Fruit fly (Drosophila melanogaster) whole organism, larva: ENCODE measurements around the gene Tango6.

Experiments used
- noc ChIP-seq: fragments of 200-800 bp; sonication (Bioruptor generic); optimal IDR thresholded peaks from 3 replicates; lab custom pipeline; 2019; ENCODE audit warnings: missing biosample characterization, mild to moderate bottlenecking, missing genetic modification characterization, moderate library complexity

Gene Tango6

dm6 chr2L:18995660-18996417 lies 27.0 kb downstream of the Tango6 start, which contains the start of gene CG10650:
Gene CG10650, minus strand, starts transcription at chr2L:18995934.
- TF ChIP-seq noc (tag; lab: Kevin White, UChicago): peak; percentile 14

- no peak for TF ChIP-seq noc (tag; lab: Kevin White, UChicago)
These were observed 28.3 kb downstream of the Tango6 start, which contains the start of gene CG31792 for dm6 chr2L:18997148-18997547. Gene CG31792, plus strand, starts transcription at chr2L:18997448.

DNA sequence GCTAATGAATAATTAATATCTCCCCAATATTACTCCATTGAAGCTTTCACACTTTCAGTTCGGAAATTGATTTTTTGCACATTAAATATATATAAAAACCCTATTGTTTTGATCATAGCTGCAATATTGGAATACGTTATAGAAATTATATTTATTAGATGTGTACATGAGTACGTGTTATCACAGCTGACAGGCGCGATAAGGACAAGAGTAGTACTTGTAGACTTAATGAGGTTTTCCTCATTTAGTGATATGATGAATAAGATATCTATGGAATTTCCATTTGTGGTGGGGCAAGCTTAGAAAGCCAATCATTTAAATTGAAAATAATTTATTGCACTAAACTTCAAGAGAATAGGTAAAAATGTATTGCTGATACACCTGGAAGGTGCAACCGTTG lies 33.6 kb downstream of the Tango6 start:
- TF ChIP-seq noc (tag; lab: Kevin White, UChicago): no peak

DNA sequence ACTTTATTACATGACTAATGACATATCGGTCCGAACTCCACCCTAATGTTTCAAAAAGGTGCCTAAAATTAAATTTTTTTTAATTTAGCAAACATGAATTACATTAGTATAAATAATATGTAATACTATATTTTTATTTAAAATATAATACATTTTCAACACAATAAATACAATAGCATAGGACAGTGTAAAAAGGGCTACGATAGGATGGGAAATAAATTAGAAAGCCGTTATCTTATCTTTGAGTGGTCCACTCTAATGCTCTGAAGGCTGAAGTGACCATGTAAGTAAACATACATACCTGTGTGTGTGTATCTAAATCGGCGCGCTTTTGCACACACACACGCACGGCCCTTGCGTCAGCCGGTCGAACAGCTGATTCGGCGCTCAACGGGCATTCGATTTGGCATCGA lies 34.1 kb downstream of the Tango6 start, which contains the start of gene CG31793:
TSS of gene CG31793 (plus strand) at position 409 of the 413 bp plus-strand sequence.
- peak; percentile 88 for TF ChIP-seq noc (tag; lab: Kevin White, UChicago)

DNA sequence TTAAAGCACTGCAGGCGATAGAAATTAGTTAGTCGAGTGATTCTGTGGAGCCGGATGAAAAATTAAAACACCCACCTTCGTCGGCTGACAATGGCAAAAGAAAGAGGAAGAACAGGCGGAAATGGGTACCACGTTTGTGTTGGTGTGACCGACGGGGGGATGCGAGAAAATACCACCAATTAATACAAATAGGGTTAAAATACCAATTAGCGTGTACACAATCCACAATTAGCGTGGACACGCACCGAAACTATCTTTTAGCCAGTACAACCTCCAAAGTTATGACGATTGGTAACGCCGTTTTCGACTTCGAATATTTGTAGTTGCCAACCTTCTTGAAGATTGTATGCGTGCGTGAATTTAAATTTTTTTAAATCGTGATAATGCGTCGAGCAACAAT lies 40.3 kb downstream of the Tango6 start, which contains the start of gene RpL30:
TSS of gene RpL30 (minus strand) at position 177 of the 400 bp plus-strand sequence.
- peak; percentile 82 for TF ChIP-seq noc (tag; lab: Kevin White, UChicago)

DNA sequence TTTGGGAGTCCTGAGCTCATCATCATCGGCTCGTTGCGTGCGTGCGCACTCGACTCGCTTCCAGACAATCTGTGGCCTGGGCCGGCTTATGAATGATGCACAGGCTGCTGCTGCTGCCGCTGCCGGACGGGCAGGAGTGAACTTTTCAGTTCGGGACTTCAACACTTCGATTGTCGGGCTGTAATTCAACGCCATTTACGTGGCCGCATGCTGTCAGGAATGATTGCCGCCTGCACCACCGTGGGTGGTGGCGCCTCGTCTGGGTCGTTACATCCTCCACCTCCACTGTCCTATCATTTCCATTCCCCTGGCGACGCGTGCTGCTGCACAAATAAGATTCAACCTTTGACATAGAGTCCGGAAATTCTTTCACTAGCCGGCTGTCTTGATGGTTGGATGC lies 41.2 kb downstream of the Tango6 start:
- TF ChIP-seq noc (tag; lab: Kevin White, UChicago): no peak

DNA sequence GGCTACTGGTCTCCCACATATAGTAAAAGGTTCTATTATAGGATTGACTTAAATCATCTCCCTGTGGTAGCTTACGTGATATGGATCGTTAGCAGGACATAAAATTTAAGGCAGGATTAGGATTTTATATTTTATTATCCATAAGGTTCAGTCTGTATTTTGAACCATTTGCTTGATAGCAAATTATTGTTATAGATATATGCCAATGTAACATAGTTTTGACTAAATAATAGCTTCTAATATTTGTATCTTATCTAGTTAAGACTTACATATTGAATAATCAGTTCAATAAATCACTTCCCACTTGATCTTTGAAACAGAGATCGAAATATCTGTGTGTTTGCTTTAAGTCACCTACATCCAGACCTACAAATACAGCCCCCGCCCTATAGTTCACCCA lies 41.7 kb downstream of the Tango6 start, which contains the start of gene robl37BC:
TSS of gene robl37BC (plus strand) at position 301 of the 400 bp plus-strand sequence.
- no peak for TF ChIP-seq noc (tag; lab: Kevin White, UChicago)

dm6 chr2L:19011895-19012645 lies 43.2 kb downstream of the Tango6 start:
- TF ChIP-seq noc (tag; lab: Kevin White, UChicago): peak; percentile 54

dm6 chr2L:19012776-19013328 lies 44.0 kb downstream of the Tango6 start:
- TF ChIP-seq noc (tag; lab: Kevin White, UChicago): no peak

dm6 chr2L:19014032-19014880 lies 45.4 kb downstream of the Tango6 start:
- peak; percentile 23 for TF ChIP-seq noc (tag; lab: Kevin White, UChicago)

dm6 chr2L:19014881-19015366 lies 46.1 kb downstream of the Tango6 start:
- no peak for TF ChIP-seq noc (tag; lab: Kevin White, UChicago)

DNA sequence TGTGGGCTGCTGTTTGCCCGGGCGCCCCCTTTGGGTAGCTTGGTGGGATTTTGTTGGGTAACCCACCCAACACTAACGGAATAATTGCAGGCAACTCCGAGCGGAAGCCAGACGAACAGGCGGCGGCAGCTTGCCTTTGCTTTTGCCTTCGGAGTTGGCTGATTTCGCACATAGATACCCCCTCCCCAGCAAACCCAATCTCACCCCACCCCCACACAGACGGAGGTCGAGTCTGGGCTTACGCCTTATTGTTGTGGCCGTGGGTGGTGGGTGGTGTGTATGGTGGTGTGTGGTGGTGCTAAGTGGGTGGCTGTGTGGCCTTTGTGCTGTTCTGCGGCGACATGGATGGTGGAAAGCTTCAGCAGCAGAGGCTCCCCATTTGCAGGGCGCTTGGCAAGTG lies 46.8 kb downstream of the Tango6 start:
- no peak for TF ChIP-seq noc (tag; lab: Kevin White, UChicago)

DNA sequence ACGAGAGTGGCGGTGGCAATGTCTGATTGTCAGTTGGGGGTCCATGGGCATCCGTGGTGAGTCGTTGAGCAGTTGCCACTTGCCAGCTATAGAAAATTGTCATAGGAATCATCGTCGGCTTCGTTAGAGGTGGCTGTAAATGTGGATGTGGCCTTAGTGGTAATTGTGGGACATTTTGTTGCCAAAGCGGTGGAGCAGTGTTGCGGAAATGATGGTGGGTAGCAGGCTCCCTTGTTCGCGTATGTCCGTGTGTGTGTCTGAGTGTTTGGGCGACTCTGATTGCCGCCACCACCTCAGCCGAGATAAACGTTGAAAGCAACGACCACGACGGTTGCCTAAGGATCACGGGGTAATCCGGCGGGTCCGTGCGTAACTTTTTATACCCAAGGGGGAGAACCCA lies 48.2 kb downstream of the Tango6 start:
- no peak for TF ChIP-seq noc (tag; lab: Kevin White, UChicago)

- no peak for TF ChIP-seq noc (tag; lab: Kevin White, UChicago)
These were observed 49.4 kb downstream of the Tango6 start for dm6 chr2L:19018266-19018665.

DNA sequence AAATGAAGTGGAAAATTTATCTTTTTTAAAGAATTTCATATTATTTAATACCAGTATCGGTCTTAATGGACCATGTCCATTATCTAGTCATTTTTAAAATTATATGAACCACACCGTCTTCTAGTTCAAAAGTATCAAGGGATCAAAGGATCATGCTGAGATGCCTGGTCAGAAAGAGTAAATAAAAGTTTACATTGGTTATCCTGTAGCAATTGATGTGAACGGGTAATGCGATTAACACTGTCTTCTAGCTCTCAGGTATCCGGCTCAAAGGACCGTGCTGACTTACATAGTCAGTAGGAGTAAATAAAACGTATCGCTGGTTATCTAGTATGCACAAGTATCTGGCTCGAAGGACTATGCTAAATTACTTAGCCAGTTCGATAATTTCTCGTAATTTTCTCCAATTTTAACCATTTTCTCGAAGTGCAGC lies 50.3 kb downstream of the Tango6 start:
- TF ChIP-seq noc (tag; lab: Kevin White, UChicago): no peak
